Fruit fly (Drosophila melanogaster): ENCODE measurements around the gene CG11596.

The CG11596 gene

dm6 chrX:1941669-1942092 lies 14.2 kb downstream of the CG11596 start, which contains the start of gene Hr4:
Gene Hr4, plus strand, starts transcription at chrX:1941940.
- TF ChIP-seq kay (GFP tag; ENCODE audit: borderline replicate concordance) (no peak), toe (GFP tag; optimal IDR thresholded peaks at IDR 0.05) (no peak), bab1 (GFP tag; optimal IDR thresholded peaks at IDR 0.05) (no peak), tj (GFP tag; optimal IDR thresholded peaks at IDR 0.05) (no peak), Mnt (GFP tag; optimal IDR thresholded peaks at IDR 0.05) (no peak), ovo (GFP tag; optimal IDR thresholded peaks at IDR 0.05) (no peak), CG1620 (GFP tag; optimal IDR thresholded peaks at IDR 0.05) (no peak), CG11617 (GFP tag; optimal IDR thresholded peaks at IDR 0.05) (no peak)

- TF ChIP-seq bab1 (GFP tag; optimal IDR thresholded peaks at IDR 0.05) (no peak), cnc (optimal IDR thresholded peaks at IDR 0.05) (no peak), tj (GFP tag; optimal IDR thresholded peaks at IDR 0.05) (no peak), Mnt (GFP tag; optimal IDR thresholded peaks at IDR 0.05) (no peak), CG12768 (GFP tag; optimal IDR thresholded peaks at IDR 0.05) (no peak), Hr96 (GFP tag; optimal IDR thresholded peaks at IDR 0.05) (no peak), Clk (GFP tag; optimal IDR thresholded peaks at IDR 0.05) (no peak), ovo (GFP tag; optimal IDR thresholded peaks at IDR 0.05) (no peak)
Observed at dm6 chrX:1943337-1944244, 16.1 kb downstream of the CG11596 start.

dm6 chrX:1944245-1945114 lies 17.0 kb downstream of the CG11596 start:
- no peak for TF ChIP-seq bab1 (GFP tag; optimal IDR thresholded peaks at IDR 0.05)
- TF ChIP-seq cnc (optimal IDR thresholded peaks at IDR 0.05) = no peak
- no peak for TF ChIP-seq CG14711 (tag; optimal IDR thresholded peaks at IDR 0.05)

dm6 chrX:1945241-1945640 lies 17.8 kb downstream of the CG11596 start:
- TF ChIP-seq Mnt (GFP tag; optimal IDR thresholded peaks at IDR 0.05) (no peak), CG1620 (GFP tag; optimal IDR thresholded peaks at IDR 0.05) (no peak), CG12768 (GFP tag; optimal IDR thresholded peaks at IDR 0.05) (no peak), cic (GFP tag; optimal IDR thresholded peaks at IDR 0.05) (no peak)

dm6 chrX:1947178-1947872 lies 19.8 kb downstream of the CG11596 start:
- peak; percentile 53 for TF ChIP-seq Hr96 (GFP tag; optimal IDR thresholded peaks at IDR 0.05)
- peak; percentile 35 for TF ChIP-seq Mnt (GFP tag; optimal IDR thresholded peaks at IDR 0.05)
- TF ChIP-seq CG14711 (tag; optimal IDR thresholded peaks at IDR 0.05) = peak; percentile 91
- peak; percentile 56 for TF ChIP-seq CG5204 (GFP tag; optimal IDR thresholded peaks at IDR 0.05)
- peak; percentile 85 for TF ChIP-seq tj (GFP tag; optimal IDR thresholded peaks at IDR 0.05)
- peak; percentile 83 for TF ChIP-seq CG12768 (GFP tag; optimal IDR thresholded peaks at IDR 0.05)
- peak; percentile 75 for TF ChIP-seq CG11617 (GFP tag; optimal IDR thresholded peaks at IDR 0.05)
- TF ChIP-seq pad (GFP tag; optimal IDR thresholded peaks at IDR 0.05) = peak; percentile 83
- TF ChIP-seq Crg-1 (GFP tag; optimal IDR thresholded peaks at IDR 0.05) = peak; percentile 76
- peak; percentile 74 for TF ChIP-seq CG1620 (GFP tag; optimal IDR thresholded peaks at IDR 0.05)
- peak; percentile 95 for TF ChIP-seq bab1 (GFP tag; optimal IDR thresholded peaks at IDR 0.05)
- no peak for TF ChIP-seq ovo (GFP tag; optimal IDR thresholded peaks at IDR 0.05)
- no peak for TF ChIP-seq kay (GFP tag; ENCODE audit: borderline replicate concordance)
- peak; percentile 45 for TF ChIP-seq Clk (GFP tag; optimal IDR thresholded peaks at IDR 0.05)
- no peak for TF ChIP-seq cic (GFP tag; optimal IDR thresholded peaks at IDR 0.05)
- TF ChIP-seq toe (GFP tag; optimal IDR thresholded peaks at IDR 0.05) = no peak
- TF ChIP-seq CG33017 (tag; optimal IDR thresholded peaks at IDR 0.05) = peak; percentile 88
- no peak for TF ChIP-seq cnc (optimal IDR thresholded peaks at IDR 0.05)
- TF ChIP-seq CG7045 (GFP tag; optimal IDR thresholded peaks at IDR 0.05) = peak; percentile 67
- TF ChIP-seq CG7101 (tag; optimal IDR thresholded peaks at IDR 0.05) = peak; percentile 92

dm6 chrX:1947900-1948374 lies 20.5 kb downstream of the CG11596 start:
- TF ChIP-seq kay (GFP tag; ENCODE audit: borderline replicate concordance) = peak; percentile 52
- TF ChIP-seq CG11617 (GFP tag; optimal IDR thresholded peaks at IDR 0.05) = no peak
- peak; percentile 66 for TF ChIP-seq tj (GFP tag; optimal IDR thresholded peaks at IDR 0.05)
- no peak for TF ChIP-seq CG12768 (GFP tag; optimal IDR thresholded peaks at IDR 0.05)
- no peak for TF ChIP-seq CG7045 (GFP tag; optimal IDR thresholded peaks at IDR 0.05)
- no peak for TF ChIP-seq toe (GFP tag; optimal IDR thresholded peaks at IDR 0.05)
- TF ChIP-seq CG33017 (tag; optimal IDR thresholded peaks at IDR 0.05) = no peak
- TF ChIP-seq cnc (optimal IDR thresholded peaks at IDR 0.05) = no peak
- TF ChIP-seq CG7101 (tag; optimal IDR thresholded peaks at IDR 0.05) = no peak
- TF ChIP-seq CG14711 (tag; optimal IDR thresholded peaks at IDR 0.05) = no peak
